Fruit fly (Drosophila melanogaster) whole organism, embryonic: ENCODE data around the gene Gr61a.

ENCODE experiments used
- Bdp1 ChIP-seq: fragments of 200-800 bp; sonication (Bioruptor generic); optimal IDR thresholded peaks from 3 replicates; lab custom pipeline; 2016; ENCODE audit warnings: missing biosample characterization, missing genetic modification characterization
- Bteb2 ChIP-seq: fragments of 200-800 bp; sonication (Bioruptor generic); optimal IDR thresholded peaks from 2 replicates; lab custom pipeline; 2016; ENCODE audit warnings: missing biosample characterization, missing genetic modification characterization
- CG12071 ChIP-seq: fragments of 200-800 bp; sonication (Bioruptor generic); optimal IDR thresholded peaks from 3 replicates; lab custom pipeline; 2018; ENCODE audit warnings: missing biosample characterization, mild to moderate bottlenecking, missing genetic modification characterization
- CG14050 ChIP-seq: fragments of 200-800 bp; sonication (Bioruptor generic); IDR thresholded peaks from 3 replicates; pipeline ENCODE4 v1.3.6; 2022; ENCODE audit warnings: missing biosample characterization, missing genetic modification characterization
- CG15073 ChIP-seq: fragments of 200-800 bp; sonication (Bioruptor generic); optimal IDR thresholded peaks from 2 replicates; lab custom pipeline; 2016; ENCODE audit warnings: missing biosample characterization, missing genetic modification characterization
- CG15514 ChIP-seq: fragments of 200-800 bp; sonication (Bioruptor generic); optimal IDR thresholded peaks from 3 replicates; lab custom pipeline; 2017; ENCODE audit warnings: missing biosample characterization, missing genetic modification characterization, mild to moderate bottlenecking, moderate library complexity, missing genetic modification reagents
- CG1602 ChIP-seq: fragments of 200-800 bp; sonication (Bioruptor generic); optimal IDR thresholded peaks from 3 replicates; lab custom pipeline; 2016; ENCODE audit warnings: missing biosample characterization, missing genetic modification characterization
- CG16813 ChIP-seq: fragments of 200-800 bp; sonication (Bioruptor generic); IDR thresholded peaks from 3 replicates; pipeline ENCODE4 v1.3.6; 2022; ENCODE audit warnings: missing biosample characterization, missing genetic modification characterization; ENCODE audit not compliant: partially characterized antibody
- CG2712 ChIP-seq: fragments of 200-800 bp; optimal IDR thresholded peaks from 3 replicates; lab custom pipeline; 2019; ENCODE audit warnings: missing biosample characterization, mild to moderate bottlenecking, missing genetic modification characterization, moderate library complexity
- CG3065 ChIP-seq: fragments of 200-800 bp; sonication (Bioruptor generic); optimal IDR thresholded peaks from 2 replicates; lab custom pipeline; 2016; ENCODE audit warnings: missing biosample characterization, missing genetic modification characterization
- CG31388 ChIP-seq: fragments of 200-800 bp; sonication (Bioruptor generic); optimal IDR thresholded peaks from 2 replicates; lab custom pipeline; 2016; ENCODE audit warnings: missing biosample characterization, missing genetic modification characterization
- CG32772 ChIP-seq: fragments of 200-800 bp; sonication (Bioruptor generic); IDR thresholded peaks from 2 replicates; pipeline ENCODE4 v1.3.6; 2022; ENCODE audit warnings: missing biosample characterization, missing genetic modification characterization
- CG3995 ChIP-seq: fragments of 200-800 bp; sonication (Bioruptor generic); optimal IDR thresholded peaks from 3 replicates; lab custom pipeline; 2016; ENCODE audit warnings: missing biosample characterization, missing genetic modification characterization
- CG4854 ChIP-seq: fragments of 200-800 bp; sonication (Bioruptor generic); optimal IDR thresholded peaks from 2 replicates; lab custom pipeline; 2016; ENCODE audit warnings: missing biosample characterization, missing genetic modification characterization, inconsistent platforms
- CG7987 ChIP-seq: fragments of 200-800 bp; sonication (Bioruptor generic); optimal IDR thresholded peaks from 2 replicates; lab custom pipeline; 2018; ENCODE audit warnings: missing biosample characterization, mild to moderate bottlenecking, missing genetic modification characterization, moderate library complexity
- CG8478 ChIP-seq: fragments of >200 bp; optimal IDR thresholded peaks from 2 replicates; lab custom pipeline; 2018
- CG8944 ChIP-seq: fragments of 200-800 bp; sonication (Bioruptor generic); optimal IDR thresholded peaks from 3 replicates; lab custom pipeline; 2016; ENCODE audit warnings: missing biosample characterization, missing genetic modification characterization
- CG9609 ChIP-seq: fragments of 200-800 bp; sonication (Bioruptor generic); optimal IDR thresholded peaks from 3 replicates; lab custom pipeline; 2016; ENCODE audit warnings: missing biosample characterization, missing genetic modification characterization
- CkIIα-i1 ChIP-seq: fragments of 200-800 bp; sonication (Bioruptor generic); IDR thresholded peaks from 2 replicates; pipeline ENCODE4 v1.3.6; 2022; ENCODE audit warnings: missing biosample characterization, missing genetic modification characterization
- D ChIP-seq, 2 experiments: fragments of 200-800 bp in 1 of 2; fragments of >200 bp in 1 of 2; sonication (Bioruptor generic) in 1 of 2; optimal IDR thresholded peaks; 2 replicates in 1 of 2; 3 replicates in 1 of 2; lab custom pipeline; 2017; ENCODE audit warnings: mild to moderate bottlenecking in 1 of 2, missing biosample characterization in 1 of 2, missing genetic modification characterization in 1 of 2, missing genetic modification reagents in 1 of 2
- Deaf1 ChIP-seq: fragments of 200-800 bp; optimal IDR thresholded peaks from 3 replicates; lab custom pipeline; 2019; ENCODE audit warnings: missing biosample characterization, mild to moderate bottlenecking, missing genetic modification characterization, moderate library complexity
- Dip2 ChIP-seq: fragments of 200-800 bp; sonication (Bioruptor generic); IDR thresholded peaks from 2 replicates; pipeline ENCODE4 v1.3.6; 2022; ENCODE audit warnings: missing biosample characterization, missing genetic modification characterization
- Fer3 ChIP-seq: fragments of 200-800 bp; sonication (Bioruptor generic); optimal IDR thresholded peaks from 2 replicates; lab custom pipeline; 2018; ENCODE audit warnings: missing biosample characterization, mild to moderate bottlenecking, missing genetic modification characterization, moderate library complexity
- Gsc ChIP-seq: fragments of 200-800 bp; sonication (Bioruptor generic); IDR thresholded peaks from 2 replicates; pipeline ENCODE4 v1.3.6; 2022; ENCODE audit warnings: missing biosample characterization, missing genetic modification characterization
- Hey ChIP-seq: fragments of 200-800 bp; sonication (Bioruptor generic); optimal IDR thresholded peaks from 3 replicates; lab custom pipeline; 2018; ENCODE audit warnings: missing biosample characterization, mild to moderate bottlenecking, missing genetic modification characterization
- Hr51 ChIP-seq, 2 experiments: fragments of 200-800 bp; sonication (Bioruptor generic); optimal IDR thresholded peaks; 2 replicates in 1 of 2; 3 replicates in 1 of 2; lab custom pipeline; 2016 to 2018; ENCODE audit warnings: missing biosample characterization in 2 of 2, missing genetic modification characterization in 2 of 2, mild to moderate bottlenecking in 1 of 2, moderate library complexity in 1 of 2
- Hsf ChIP-seq: fragments of 200-800 bp; sonication (Bioruptor generic); optimal IDR thresholded peaks from 3 replicates; lab custom pipeline; 2016; ENCODE audit warnings: missing biosample characterization, missing genetic modification characterization
- Ravus ChIP-seq: fragments of 200-800 bp; sonication (Bioruptor generic); IDR thresholded peaks from 2 replicates; pipeline ENCODE4 v1.3.6; 2022; ENCODE audit warnings: missing biosample characterization, missing genetic modification characterization
- Spps ChIP-seq: fragments of 200-800 bp; sonication (Bioruptor generic); optimal IDR thresholded peaks from 2 replicates; lab custom pipeline; 2018; ENCODE audit warnings: missing biosample characterization, mild to moderate bottlenecking, missing genetic modification characterization
- Sry-β ChIP-seq: fragments of 200-800 bp; sonication (Bioruptor generic); optimal IDR thresholded peaks from 2 replicates; lab custom pipeline; 2018; ENCODE audit warnings: missing biosample characterization, mild to moderate bottlenecking, missing genetic modification characterization, moderate library complexity
- abd-A ChIP-seq: fragments of 200-800 bp; sonication (Bioruptor generic); optimal IDR thresholded peaks from 3 replicates; lab custom pipeline; 2019; ENCODE audit warnings: missing biosample characterization, mild to moderate bottlenecking, missing genetic modification characterization, moderate library complexity
- ash1 ChIP-seq: fragments of 200-800 bp; sonication (Bioruptor generic); optimal IDR thresholded peaks from 2 replicates; lab custom pipeline; 2018; ENCODE audit warnings: missing biosample characterization, mild to moderate bottlenecking, missing genetic modification characterization
- az2 ChIP-seq: fragments of 200-800 bp; sonication (Bioruptor generic); optimal IDR thresholded peaks from 3 replicates; lab custom pipeline; 2016; ENCODE audit warnings: missing biosample characterization, missing genetic modification characterization
- bigmax ChIP-seq: fragments of 200-800 bp; sonication (Bioruptor generic); optimal IDR thresholded peaks from 2 replicates; lab custom pipeline; 2018; ENCODE audit warnings: missing biosample characterization, mild to moderate bottlenecking, missing genetic modification characterization
- cad ChIP-seq: fragments of >200 bp; optimal IDR thresholded peaks from 2 replicates; lab custom pipeline; 2017; ENCODE audit warnings: missing biosample characterization, missing genetic modification characterization
- caup ChIP-seq: fragments of 200-800 bp; sonication (Bioruptor generic); optimal IDR thresholded peaks from 3 replicates; lab custom pipeline; 2017; ENCODE audit warnings: missing biosample characterization, mild to moderate bottlenecking, missing genetic modification characterization, moderate library complexity; ENCODE audit not compliant: severe bottlenecking
- ewg ChIP-seq: fragments of 200-800 bp; sonication (Bioruptor generic); optimal IDR thresholded peaks from 3 replicates; lab custom pipeline; 2017; ENCODE audit warnings: mild to moderate bottlenecking, missing biosample characterization, missing genetic modification reagents, missing genetic modification characterization
- fd102C ChIP-seq: fragments of 200-800 bp; sonication (Bioruptor generic); optimal IDR thresholded peaks from 2 replicates; lab custom pipeline; 2018; ENCODE audit warnings: missing biosample characterization, mild to moderate bottlenecking, missing genetic modification characterization, moderate library complexity
- fu2 ChIP-seq: fragments of 200-800 bp; sonication (Bioruptor generic); optimal IDR thresholded peaks from 2 replicates; lab custom pipeline; 2016; ENCODE audit warnings: missing biosample characterization, missing genetic modification characterization
- gfzf ChIP-seq: fragments of 200-800 bp; sonication (Bioruptor generic); optimal IDR thresholded peaks from 2 replicates; lab custom pipeline; 2016; ENCODE audit warnings: missing biosample characterization, mild to moderate bottlenecking, missing genetic modification characterization, moderate library complexity
- hb ChIP-seq: fragments of 200-800 bp; sonication (Bioruptor generic); IDR thresholded peaks from 3 replicates; pipeline ENCODE4 v1.3.6; 2022; ENCODE audit warnings: missing biosample characterization, missing genetic modification characterization; ENCODE audit not compliant: partially characterized antibody
- lbe ChIP-seq: fragments of 200-800 bp; sonication (Bioruptor generic); optimal IDR thresholded peaks from 2 replicates; lab custom pipeline; 2016; ENCODE audit warnings: missing biosample characterization, mild to moderate bottlenecking, missing genetic modification characterization
- nmo ChIP-seq: fragments of 200-800 bp; sonication (Bioruptor generic); optimal IDR thresholded peaks from 2 replicates; lab custom pipeline; 2018; ENCODE audit warnings: missing biosample characterization, mild to moderate bottlenecking, missing genetic modification characterization, moderate library complexity
- sc ChIP-seq, 3 experiments: fragments of >200 bp in 2 of 3; fragments of 200-800 bp in 1 of 3; sonication (Bioruptor generic) in 1 of 3; optimal IDR thresholded peaks; 2 replicates in 2 of 3; 3 replicates in 1 of 3; lab custom pipeline; 2017; ENCODE audit warnings: mild to moderate bottlenecking in 1 of 3, missing biosample characterization in 1 of 3, missing genetic modification characterization in 1 of 3, missing genetic modification reagents in 1 of 3
- sens ChIP-seq: fragments of 200-800 bp; sonication (Bioruptor generic); peaks from one replicate; lab custom pipeline; 2016; ENCODE audit warnings: missing biosample characterization, missing genetic modification characterization
- slbo ChIP-seq: fragments of 200-800 bp; sonication (Bioruptor generic); IDR thresholded peaks from 2 replicates; pipeline ENCODE4 v1.3.6; 2022; ENCODE audit warnings: missing biosample characterization, missing genetic modification characterization
- trh ChIP-seq: fragments of 200-800 bp; sonication (Bioruptor generic); optimal IDR thresholded peaks from 2 replicates; lab custom pipeline; 2016; ENCODE audit warnings: missing biosample characterization, missing genetic modification characterization
- tx ChIP-seq: fragments of 200-800 bp; sonication (Bioruptor generic); optimal IDR thresholded peaks from 2 replicates; lab custom pipeline; 2016; ENCODE audit warnings: missing biosample characterization, missing genetic modification characterization
- wor ChIP-seq: fragments of 200-800 bp; sonication (Bioruptor generic); IDR thresholded peaks from 2 replicates; pipeline ENCODE4 v1.3.6; 2022; ENCODE audit warnings: missing biosample characterization, missing genetic modification characterization
- yki ChIP-seq: fragments of >200 bp; optimal IDR thresholded peaks from 3 replicates; lab custom pipeline; 2018

Gene Gr61a

dm6 chr3L:799837-800513 is 41.3 kb upstream of the Gr61a start (continued):
- TF ChIP-seq CG1602 (GFP tag; lab: Kevin White, UChicago) (peak; percentile 8), ewg (peak; percentile 18), fd102C (no peak), D (optimal IDR thresholded peaks at IDR 0.05; lab: Kevin White, UChicago) (no peak), D (GFP tag; optimal IDR thresholded peaks at IDR 0.05; lab: Kevin White, UChicago) (peak; percentile 65), CkIIα-i1 (GFP tag; lab: Robert Waterston, UW) (no peak), Hsf (GFP tag; lab: Kevin White, UChicago) (no peak), CG3995 (GFP tag; lab: Kevin White, UChicago) (no peak), Dip2 (GFP tag; lab: Robert Waterston, UW) (no peak), CG8478 (lab: Kevin White, UChicago) (no peak), CG2712 (tag; lab: Kevin White, UChicago) (peak; percentile 61), sens (GFP tag; lab: Kevin White, UChicago) (peak; percentile 92), tx (GFP tag; lab: Kevin White, UChicago) (no peak), Ravus (GFP tag; lab: Robert Waterston, UW) (no peak), CG7987 (GFP tag; lab: Kevin White, UChicago) (no peak), CG9609 (GFP tag; lab: Kevin White, UChicago) (no peak), ash1 (GFP tag; lab: Kevin White, UChicago) (no peak), caup (GFP tag; lab: Kevin White, UChicago) (no peak), abd-A (tag; lab: Kevin White, UChicago) (no peak), Gsc (GFP tag; lab: Robert Waterston, UW) (no peak), CG8944 (GFP tag; lab: Kevin White, UChicago) (no peak), Bdp1 (GFP tag; lab: Kevin White, UChicago) (no peak), hb (GFP tag; lab: Robert Waterston, UW) (no peak), fu2 (GFP tag; lab: Kevin White, UChicago) (no peak), yki (lab: Kevin White, UChicago) (no peak), Fer3 (no peak), cad (no peak), Sry-β (no peak), lbe (GFP tag; lab: Kevin White, UChicago) (peak; percentile 48), CG14050 (GFP tag; lab: Robert Waterston, UW) (no peak), CG12071 (no peak), Deaf1 (tag; lab: Kevin White, UChicago) (peak; percentile 12), wor (peak; percentile 47; the same call in 1 of the 2 replicates), az2 (GFP tag; lab: Kevin White, UChicago) (peak; percentile 41), gfzf (no peak), CG3065 (GFP tag; lab: Kevin White, UChicago) (no peak), bigmax (no peak), CG15073 (GFP tag; lab: Kevin White, UChicago) (no peak), Spps (tag; lab: Kevin White, UChicago) (peak; percentile 11), CG32772 (peak; percentile 65), CG16813 (GFP tag; lab: Robert Waterston, UW) (no peak), Hey (tag; lab: Kevin White, UChicago) (no peak), Bteb2 (GFP tag; lab: Kevin White, UChicago) (no peak), slbo (0 out of 2 replicates have a peak, but pooled peaks have one; percentile 7), trh (no peak), Hr51 (GFP tag; optimal IDR thresholded peaks at IDR 0.05; lab: Kevin White, UChicago) (peak in 1 of 2 experiments; percentile 20), sc (optimal IDR thresholded peaks at IDR 0.05; lab: Kevin White, UChicago) (no peak), sc (GFP tag; optimal IDR thresholded peaks at IDR 0.05; lab: Kevin White, UChicago) (no peak), CG4854 (GFP tag; lab: Kevin White, UChicago) (no peak), CG15514 (GFP tag; lab: Kevin White, UChicago) (no peak), CG31388 (GFP tag; lab: Kevin White, UChicago) (no peak), nmo (GFP tag; lab: Kevin White, UChicago) (peak; percentile 48)
